Fruit fly (Drosophila melanogaster): ENCODE data around the gene Cdc16.
A peak's percentile ranks its signal among the peaks of the same experiment; 100 is the strongest.

Gene Cdc16

DNA sequence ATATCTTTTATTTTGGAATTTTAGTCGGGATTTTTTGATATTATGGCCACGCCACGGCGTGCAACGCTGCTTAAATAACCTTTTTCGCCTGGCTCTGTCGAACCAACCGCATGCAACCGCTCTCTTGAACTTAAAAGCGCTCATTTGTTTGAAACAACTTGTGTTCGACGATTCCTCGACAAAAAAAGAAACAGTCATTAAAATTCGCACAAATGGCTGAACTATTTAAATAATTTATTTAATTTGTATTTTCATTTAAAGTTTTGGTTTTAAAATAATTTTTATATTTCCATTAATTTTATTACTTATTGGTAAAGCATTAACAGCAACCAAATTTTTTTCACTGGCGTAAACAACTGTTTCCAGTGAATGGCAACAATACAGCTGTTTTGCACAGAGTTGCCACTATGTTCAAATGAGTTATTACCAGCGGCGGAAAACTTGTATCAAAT lies at the start of gene Cdc16, which contains the start of gene orb:
Gene Cdc16, plus strand, starts transcription at position 396 of the 452 bp plus-strand sequence.
Gene orb, minus strand, starts transcription at position 51 of the 452 bp plus-strand sequence.
- TF ChIP-seq CG1621 (tag; optimal IDR thresholded peaks at IDR 0.05) (peak; percentile 69), CG6276 (GFP tag; optimal IDR thresholded peaks at IDR 0.05) (peak; percentile 81), Blimp-1 (GFP tag; optimal IDR thresholded peaks at IDR 0.05) (no peak), Eip93F (GFP tag; optimal IDR thresholded peaks at IDR 0.05) (peak; percentile 86), CG8632 (GFP tag; optimal IDR thresholded peaks at IDR 0.05) (peak; percentile 85), Smox (GFP tag; optimal IDR thresholded peaks at IDR 0.05) (peak; percentile 83), CG6854 (GFP tag; optimal IDR thresholded peaks at IDR 0.05) (no peak), Hr39 (GFP tag; optimal IDR thresholded peaks at IDR 0.05) (peak; percentile 72), eg (GFP tag; IDR thresholded peaks at IDR 0.05) (peak; percentile 95), fd85E (GFP tag; optimal IDR thresholded peaks at IDR 0.05) (no peak), vri (GFP tag; optimal IDR thresholded peaks at IDR 0.05) (peak; percentile 80), CG8319 (GFP tag; optimal IDR thresholded peaks at IDR 0.05) (peak; percentile 68), Hr38 (GFP tag; optimal IDR thresholded peaks at IDR 0.05) (no peak), CG16779 (tag; optimal IDR thresholded peaks at IDR 0.05) (peak; percentile 65), net (GFP tag; optimal IDR thresholded peaks at IDR 0.05) (peak; percentile 77), CG6792 (GFP tag; optimal IDR thresholded peaks at IDR 0.05) (peak; percentile 85), CG3919 (GFP tag; optimal IDR thresholded peaks at IDR 0.05) (peak; percentile 90), Eip78C (GFP tag) (peak; percentile 96), Sox102F (GFP tag; optimal IDR thresholded peaks at IDR 0.05) (peak; percentile 80), CG11902 (GFP tag; optimal IDR thresholded peaks at IDR 0.05) (peak; percentile 68), Sox15 (GFP tag; optimal IDR thresholded peaks at IDR 0.05) (peak; percentile 75), svp (GFP tag) (no peak), pdm3 (GFP tag; optimal IDR thresholded peaks at IDR 0.05) (no peak), dsx (GFP tag; optimal IDR thresholded peaks at IDR 0.05; ENCODE audit: poor library complexity, severe bottlenecking) (no peak), CG10631 (GFP tag; optimal IDR thresholded peaks at IDR 0.05) (peak; percentile 89), Met (GFP tag; optimal IDR thresholded peaks at IDR 0.05) (no peak), topi (GFP tag; optimal IDR thresholded peaks at IDR 0.05) (peak; percentile 73), CG11762 (GFP tag; optimal IDR thresholded peaks at IDR 0.05; ENCODE audit: insufficient read depth) (peak; percentile 72), CG32006 (GFP tag; optimal IDR thresholded peaks at IDR 0.05) (peak; percentile 87), CG11294 (GFP tag; IDR thresholded peaks at IDR 0.05) (peak; percentile 80), CG9139 (GFP tag; optimal IDR thresholded peaks at IDR 0.05) (peak; percentile 26), lz (GFP tag; optimal IDR thresholded peaks at IDR 0.05) (peak; percentile 81), Sox14 (GFP tag; optimal IDR thresholded peaks at IDR 0.05) (no peak), Ets21C (GFP tag; optimal IDR thresholded peaks at IDR 0.05) (no peak), CG6808 (GFP tag; optimal IDR thresholded peaks at IDR 0.05) (peak; percentile 73), Hr4 (GFP tag; optimal IDR thresholded peaks at IDR 0.05) (peak; percentile 86), spab (GFP tag; optimal IDR thresholded peaks at IDR 0.05) (peak; percentile 72), salr (GFP tag; optimal IDR thresholded peaks at IDR 0.05) (peak; percentile 60 to 77), Gug (GFP tag; IDR thresholded peaks at IDR 0.05) (peak; percentile 85), CG6163 (GFP tag; IDR thresholded peaks at IDR 0.05) (peak; percentile 94), CG34406 (GFP tag; optimal IDR thresholded peaks at IDR 0.05) (peak; percentile 86), esn (GFP tag; optimal IDR thresholded peaks at IDR 0.05) (peak; percentile 91), OdsH (GFP tag; optimal IDR thresholded peaks at IDR 0.05) (peak; percentile 90), CG4318 (GFP tag; optimal IDR thresholded peaks at IDR 0.05) (peak; percentile 74), ss (GFP tag; optimal IDR thresholded peaks at IDR 0.05) (peak in 1 of 2 experiments; percentile 54), fd59A (GFP tag; optimal IDR thresholded peaks at IDR 0.05) (peak; percentile 60), CG8119 (GFP tag; IDR thresholded peaks at IDR 0.05) (peak; percentile 90), achi (GFP tag; optimal IDR thresholded peaks at IDR 0.05) (peak; percentile 89), CG10669 (GFP tag; optimal IDR thresholded peaks at IDR 0.05) (peak; percentile 84), fkh (GFP tag; optimal IDR thresholded peaks at IDR 0.05) (peak; percentile 72), cyc (GFP tag; optimal IDR thresholded peaks at IDR 0.05) (peak; percentile 83), Eip75B (GFP tag; optimal IDR thresholded peaks at IDR 0.05) (peak; percentile 78)

All from whole organism, prepupa.